Fruit fly (Drosophila melanogaster) whole organism, prepupa: ENCODE measurements around the gene Ssadh.

Experiments
- Blimp-1 ChIP-seq: fragments of 200-800 bp; sonication (Bioruptor generic); optimal IDR thresholded peaks from 3 replicates; lab custom pipeline; 2017; ENCODE audit warnings: missing biosample characterization, missing genetic modification characterization, mild to moderate bottlenecking, moderate library complexity, missing genetic modification reagents
- CG10669 ChIP-seq: fragments of 200-800 bp; sonication (Bioruptor generic); optimal IDR thresholded peaks from 3 replicates; lab custom pipeline; 2018; ENCODE audit warnings: missing biosample characterization, mild to moderate bottlenecking, missing genetic modification characterization, moderate library complexity
- CG11294 ChIP-seq: fragments of 200-800 bp; sonication (Bioruptor generic); IDR thresholded peaks from 2 replicates; pipeline ENCODE4 v1.3.6; 2022; ENCODE audit warnings: missing biosample characterization, missing genetic modification characterization
- CG11762 ChIP-seq: fragments of 200-800 bp; sonication (Bioruptor generic); optimal IDR thresholded peaks from 3 replicates; lab custom pipeline; 2016; ENCODE audit warnings: missing biosample characterization, missing genetic modification characterization; ENCODE audit not compliant: insufficient read depth
- CG11902 ChIP-seq: fragments of 200-800 bp; sonication (Bioruptor generic); optimal IDR thresholded peaks from 3 replicates; lab custom pipeline; 2016; ENCODE audit warnings: missing biosample characterization, missing genetic modification characterization
- CG15336 ChIP-seq: fragments of 200-800 bp; sonication (Bioruptor generic); IDR thresholded peaks from 2 replicates; pipeline ENCODE4 v1.3.6; 2022; ENCODE audit warnings: missing biosample characterization, missing genetic modification characterization
- CG1621 ChIP-seq: fragments of 200-800 bp; sonication (Bioruptor generic); optimal IDR thresholded peaks from 3 replicates; lab custom pipeline; 2018; ENCODE audit warnings: missing biosample characterization, mild to moderate bottlenecking, missing genetic modification characterization
- CG16779 ChIP-seq: fragments of 200-800 bp; sonication (Bioruptor generic); optimal IDR thresholded peaks from 3 replicates; lab custom pipeline; 2017; ENCODE audit warnings: missing biosample characterization, mild to moderate bottlenecking, missing genetic modification characterization
- CG31627 ChIP-seq: fragments of 200-800 bp; sonication (Bioruptor generic); optimal IDR thresholded peaks from 3 replicates; lab custom pipeline; 2016; ENCODE audit warnings: missing biosample characterization, missing genetic modification characterization
- CG32006 ChIP-seq: fragments of 200-800 bp; sonication (Bioruptor generic); optimal IDR thresholded peaks from 3 replicates; lab custom pipeline; 2017; ENCODE audit warnings: missing biosample characterization, mild to moderate bottlenecking, missing genetic modification characterization
- CG34406 ChIP-seq: fragments of 200-800 bp; sonication (Bioruptor generic); optimal IDR thresholded peaks from 3 replicates; lab custom pipeline; 2016; ENCODE audit warnings: missing biosample characterization, missing genetic modification characterization
- CG3919 ChIP-seq: fragments of 200-800 bp; sonication (Bioruptor generic); optimal IDR thresholded peaks from 3 replicates; lab custom pipeline; 2016; ENCODE audit warnings: missing biosample characterization, missing genetic modification characterization
- CG6276 ChIP-seq: fragments of 200-800 bp; sonication (Bioruptor generic); optimal IDR thresholded peaks from 2 replicates; lab custom pipeline; 2017; ENCODE audit warnings: missing biosample characterization, mild to moderate bottlenecking, missing genetic modification characterization
- CG6792 ChIP-seq: fragments of 200-800 bp; sonication (Bioruptor generic); optimal IDR thresholded peaks from 3 replicates; lab custom pipeline; 2016; ENCODE audit warnings: missing biosample characterization, missing genetic modification characterization
- CG6808 ChIP-seq: fragments of 200-800 bp; sonication (Bioruptor generic); optimal IDR thresholded peaks from 3 replicates; lab custom pipeline; 2017; ENCODE audit warnings: missing biosample characterization, missing genetic modification characterization, mild to moderate bottlenecking, moderate library complexity, missing genetic modification reagents
- CG6854 ChIP-seq: fragments of 200-800 bp; sonication (Bioruptor generic); optimal IDR thresholded peaks from 2 replicates; lab custom pipeline; 2017; ENCODE audit warnings: missing biosample characterization, mild to moderate bottlenecking, missing genetic modification characterization
- CG7368 ChIP-seq: fragments of 200-800 bp; sonication (Bioruptor generic); optimal IDR thresholded peaks from 3 replicates; lab custom pipeline; 2016; ENCODE audit warnings: missing biosample characterization, missing genetic modification characterization
- CG8319 ChIP-seq: fragments of 200-800 bp; sonication (Bioruptor generic); optimal IDR thresholded peaks from 3 replicates; lab custom pipeline; 2016; ENCODE audit warnings: missing biosample characterization, missing genetic modification characterization
- CG9139 ChIP-seq: fragments of 200-800 bp; sonication (Bioruptor generic); optimal IDR thresholded peaks from 3 replicates; lab custom pipeline; 2017; ENCODE audit warnings: missing biosample characterization, mild to moderate bottlenecking, missing genetic modification characterization
- Eip78C ChIP-seq: fragments of 200-800 bp; sonication (Bioruptor generic); peaks from one replicate; lab custom pipeline; 2016; ENCODE audit warnings: missing biosample characterization, missing genetic modification characterization
- Eip93F ChIP-seq: fragments of 200-800 bp; sonication (Bioruptor generic); optimal IDR thresholded peaks from 2 replicates; lab custom pipeline; 2016; ENCODE audit warnings: missing biosample characterization, mild to moderate bottlenecking, missing genetic modification characterization
- Ets21C ChIP-seq: fragments of 200-800 bp; sonication (Bioruptor generic); optimal IDR thresholded peaks from 3 replicates; lab custom pipeline; 2016; ENCODE audit warnings: missing biosample characterization, missing genetic modification characterization
- Ets96B ChIP-seq: fragments of 200-800 bp; optimal IDR thresholded peaks from 2 replicates; lab custom pipeline; 2019; ENCODE audit warnings: missing biosample characterization, mild to moderate bottlenecking, missing genetic modification characterization, moderate library complexity
- Hr38 ChIP-seq: sonication (Bioruptor generic); optimal IDR thresholded peaks from 2 replicates; lab custom pipeline; 2016; ENCODE audit warnings: missing biosample characterization, missing genetic modification characterization
- Hr39 ChIP-seq: fragments of 200-800 bp; sonication (Bioruptor generic); optimal IDR thresholded peaks from 2 replicates; lab custom pipeline; 2016; ENCODE audit warnings: missing biosample characterization, missing genetic modification characterization
- Lpt ChIP-seq: fragments of 200-800 bp; sonication (Bioruptor generic); optimal IDR thresholded peaks from 3 replicates; lab custom pipeline; 2016; ENCODE audit warnings: missing biosample characterization, missing genetic modification characterization
- Met ChIP-seq: fragments of 200-800 bp; sonication (Bioruptor generic); optimal IDR thresholded peaks from 3 replicates; lab custom pipeline; 2016; ENCODE audit warnings: missing biosample characterization, missing genetic modification characterization
- Smox ChIP-seq: fragments of 200-800 bp; sonication (Bioruptor generic); optimal IDR thresholded peaks from 3 replicates; lab custom pipeline; 2016; ENCODE audit warnings: missing biosample characterization, missing genetic modification characterization
- Sox102F ChIP-seq: fragments of 200-800 bp; sonication (Bioruptor generic); optimal IDR thresholded peaks from 2 replicates; lab custom pipeline; 2016; ENCODE audit warnings: missing biosample characterization, mild to moderate bottlenecking, missing genetic modification characterization
- Sox15 ChIP-seq: fragments of 200-800 bp; sonication (Bioruptor generic); optimal IDR thresholded peaks from 3 replicates; lab custom pipeline; 2016; ENCODE audit warnings: missing biosample characterization, missing genetic modification characterization
- acj6 ChIP-seq: fragments of 200-800 bp; sonication (Bioruptor generic); optimal IDR thresholded peaks from 3 replicates; lab custom pipeline; 2016; ENCODE audit warnings: missing biosample characterization, missing genetic modification characterization
- cyc ChIP-seq: fragments of 200-800 bp; sonication (Bioruptor generic); optimal IDR thresholded peaks from 3 replicates; lab custom pipeline; 2016; ENCODE audit warnings: missing biosample characterization, missing genetic modification characterization
- dac ChIP-seq: fragments of 200-800 bp; sonication (Bioruptor generic); optimal IDR thresholded peaks from 2 replicates; lab custom pipeline; 2017; ENCODE audit warnings: missing biosample characterization, mild to moderate bottlenecking, missing genetic modification characterization
- dsx ChIP-seq: fragments of 200-800 bp; optimal IDR thresholded peaks from 3 replicates; lab custom pipeline; 2019; ENCODE audit warnings: missing biosample characterization, mild to moderate bottlenecking, missing genetic modification characterization, moderate library complexity; ENCODE audit not compliant: poor library complexity, severe bottlenecking
- fd59A ChIP-seq: fragments of 200-800 bp; sonication (Bioruptor generic); optimal IDR thresholded peaks from 2 replicates; lab custom pipeline; 2017; ENCODE audit warnings: missing biosample characterization, mild to moderate bottlenecking, missing genetic modification characterization, missing genetic modification reagents
- fkh ChIP-seq: fragments of 200-800 bp; sonication (Bioruptor generic); optimal IDR thresholded peaks from 3 replicates; lab custom pipeline; 2017; ENCODE audit warnings: missing biosample characterization, mild to moderate bottlenecking, missing genetic modification characterization, moderate library complexity
- lz ChIP-seq: fragments of 200-800 bp; sonication (Bioruptor generic); optimal IDR thresholded peaks from 3 replicates; lab custom pipeline; 2016; ENCODE audit warnings: missing biosample characterization, missing genetic modification characterization
- salr ChIP-seq, 2 experiments: fragments of 200-800 bp; sonication (Bioruptor generic); optimal IDR thresholded peaks; 3 replicates each; lab custom pipeline; 2016 to 2018; ENCODE audit warnings: missing biosample characterization in 2 of 2, missing genetic modification characterization in 2 of 2, mild to moderate bottlenecking in 1 of 2
- spab ChIP-seq: fragments of 200-800 bp; sonication (Bioruptor generic); optimal IDR thresholded peaks from 2 replicates; lab custom pipeline; 2017; ENCODE audit warnings: missing biosample characterization, mild to moderate bottlenecking, missing genetic modification characterization, missing genetic modification reagents
- ss ChIP-seq, 2 experiments: fragments of 200-800 bp; sonication (Bioruptor generic); optimal IDR thresholded peaks; 2 replicates in 1 of 2; 3 replicates in 1 of 2; lab custom pipeline; 2017 to 2018; ENCODE audit warnings: mild to moderate bottlenecking in 2 of 2, missing biosample characterization in 2 of 2, missing genetic modification characterization in 2 of 2, moderate library complexity in 1 of 2
- topi ChIP-seq: fragments of 200-800 bp; sonication (Bioruptor generic); optimal IDR thresholded peaks from 3 replicates; lab custom pipeline; 2016; ENCODE audit warnings: missing biosample characterization, missing genetic modification characterization
- vri ChIP-seq: fragments of 200-800 bp; sonication (Bioruptor generic); optimal IDR thresholded peaks from 3 replicates; lab custom pipeline; 2016; ENCODE audit warnings: missing biosample characterization, mild to moderate bottlenecking, missing genetic modification characterization

Ssadh gene

DNA sequence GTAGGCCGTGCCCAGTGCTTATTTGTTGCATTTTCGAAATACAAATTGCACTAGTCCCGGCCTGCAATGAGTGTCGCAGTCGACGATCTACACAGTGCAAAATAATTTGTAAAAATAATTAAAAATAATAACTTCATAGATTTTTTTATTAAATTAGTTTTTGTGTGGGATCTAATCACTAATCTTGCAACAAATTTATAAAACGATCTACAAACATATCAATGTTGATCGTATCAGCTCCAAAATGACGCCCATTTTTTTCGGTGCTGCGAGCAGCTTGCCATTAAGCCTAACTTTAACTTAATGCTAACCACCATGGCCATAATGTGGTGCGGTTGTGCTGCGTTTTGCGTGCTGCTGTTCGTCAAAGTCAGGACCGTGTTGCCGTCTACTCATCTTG lies 24.7 kb upstream of the Ssadh start (continued):
- TF ChIP-seq acj6 (peak; percentile 44), Blimp-1 (GFP tag; lab: Kevin White, UChicago) (no peak), fkh (no peak), CG6276 (GFP tag; lab: Kevin White, UChicago) (peak; percentile 63), CG7368 (GFP tag; lab: Kevin White, UChicago) (peak; percentile 34), Hr39 (peak; percentile 16), CG32006 (GFP tag; lab: Kevin White, UChicago) (peak; percentile 65), CG8319 (no peak), Hr38 (GFP tag; lab: Kevin White, UChicago) (no peak), spab (peak; percentile 43), topi (GFP tag; lab: Kevin White, UChicago) (peak; percentile 56), CG6792 (GFP tag; lab: Kevin White, UChicago) (peak; percentile 30), Sox102F (peak; percentile 13), Lpt (GFP tag; lab: Kevin White, UChicago) (peak; percentile 35), CG11902 (GFP tag; lab: Kevin White, UChicago) (no peak), CG16779 (no peak)
- TF ChIP-seq, all 60 proteins: peak for 41

DNA sequence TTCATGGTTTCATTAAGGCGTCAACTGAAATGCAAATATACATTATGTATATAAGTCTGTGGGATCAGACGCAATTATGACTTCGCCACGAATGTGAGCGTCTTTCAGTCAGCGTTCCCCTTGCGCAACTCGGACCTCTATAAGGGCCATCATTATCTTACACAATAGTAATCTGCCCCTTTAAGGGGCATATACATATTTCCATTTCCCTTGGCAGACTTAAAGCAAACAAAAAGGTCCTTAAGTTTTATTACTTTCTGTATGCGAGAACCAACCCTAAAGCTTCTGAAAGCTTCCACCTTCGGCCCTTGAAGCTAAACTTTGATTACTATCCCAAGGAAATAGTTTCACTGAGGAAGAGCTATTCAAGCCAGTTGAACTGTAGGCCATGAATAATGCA lies 23.7 kb upstream of the Ssadh start:
- TF ChIP-seq CG11294 (no peak), spab (no peak), salr (GFP tag; optimal IDR thresholded peaks at IDR 0.05; lab: Kevin White, UChicago) (no peak), Eip93F (GFP tag; lab: Kevin White, UChicago) (no peak), Sox15 (GFP tag; lab: Kevin White, UChicago) (no peak), CG9139 (GFP tag; lab: Kevin White, UChicago) (no peak), Smox (no peak), Ets96B (no peak), Lpt (GFP tag; lab: Kevin White, UChicago) (no peak), lz (no peak), ss (GFP tag; optimal IDR thresholded peaks at IDR 0.05; lab: Kevin White, UChicago) (no peak), CG6808 (GFP tag; lab: Kevin White, UChicago) (no peak), dac (GFP tag; lab: Kevin White, UChicago) (no peak), CG8319 (no peak), cyc (GFP tag; lab: Kevin White, UChicago) (no peak), Sox102F (no peak), Hr39 (no peak), Blimp-1 (GFP tag; lab: Kevin White, UChicago) (no peak)
- TF ChIP-seq, all 60 proteins: peak for 0

DNA sequence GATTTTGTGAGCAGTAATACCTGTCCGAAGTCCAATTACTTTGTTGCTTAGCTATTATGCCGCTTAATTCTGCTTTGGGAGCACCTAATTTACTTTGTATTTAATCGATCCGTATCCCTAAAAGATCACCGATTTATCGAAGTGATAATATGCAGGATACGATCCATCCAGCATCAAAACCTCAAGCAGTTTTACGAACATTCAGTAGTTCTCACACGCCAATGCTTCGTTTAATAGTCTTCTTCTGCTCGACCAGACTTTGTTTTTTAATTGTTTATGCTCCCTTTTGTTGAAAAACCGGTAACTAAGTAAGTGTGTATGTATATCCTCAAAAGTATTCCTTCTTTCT lies 21.5 kb upstream of the Ssadh start:
- TF ChIP-seq dsx (GFP tag; lab: Kevin White, UChicago) (peak; percentile 63), Met (no peak), acj6 (peak; percentile 28), CG1621 (tag; lab: Kevin White, UChicago) (peak; percentile 38), Ets21C (no peak), vri (GFP tag; lab: Kevin White, UChicago) (no peak), CG10669 (GFP tag; lab: Kevin White, UChicago) (peak; percentile 24)

DNA sequence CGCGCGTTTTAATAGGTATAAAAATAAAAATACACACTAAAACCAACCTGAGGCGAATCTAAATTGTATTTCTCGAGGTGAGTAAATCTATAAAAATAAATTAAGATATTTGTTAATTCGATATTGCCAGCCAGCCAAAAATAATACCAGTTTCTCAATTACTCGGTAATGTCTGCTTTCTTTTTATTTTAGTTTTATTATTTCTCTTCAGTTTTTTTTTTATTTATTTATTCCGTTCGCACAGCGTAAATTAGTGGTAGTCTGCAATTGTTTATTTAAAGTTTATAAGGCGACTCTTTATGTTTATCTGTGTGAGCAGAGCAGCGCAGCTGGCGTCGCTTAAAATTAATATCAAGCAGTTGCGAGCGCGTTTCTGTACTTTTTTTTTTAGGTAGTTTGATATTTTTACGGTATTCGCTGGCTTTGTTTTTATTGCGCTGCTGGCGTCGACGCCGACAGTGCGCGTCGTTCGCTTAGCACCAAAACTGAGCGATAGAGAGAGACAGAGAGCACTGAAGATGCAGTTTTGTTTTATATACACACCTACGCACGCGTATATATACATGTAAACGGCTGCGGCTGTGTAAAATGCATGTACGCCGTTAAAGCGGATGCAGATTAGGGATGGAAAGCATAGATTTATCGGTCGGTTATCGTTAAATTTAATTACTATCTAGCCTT lies 21.0 kb upstream of the Ssadh start:
- TF ChIP-seq Eip78C (GFP tag; lab: Kevin White, UChicago) = peak; percentile 71
- TF ChIP-seq CG6854 (GFP tag; lab: Kevin White, UChicago) = peak; percentile 15
- no peak for TF ChIP-seq Eip93F (GFP tag; lab: Kevin White, UChicago)
- TF ChIP-seq CG6808 (GFP tag; lab: Kevin White, UChicago) = peak; percentile 44
- TF ChIP-seq Met = peak; percentile 43
- TF ChIP-seq dsx (GFP tag; lab: Kevin White, UChicago) = peak; percentile 81
- TF ChIP-seq salr (GFP tag; optimal IDR thresholded peaks at IDR 0.05; lab: Kevin White, UChicago) = peak in 1 of 2 experiments; percentile 51
- TF ChIP-seq CG34406 (GFP tag; lab: Kevin White, UChicago) = no peak
- TF ChIP-seq CG6792 (GFP tag; lab: Kevin White, UChicago) = peak; percentile 5
- TF ChIP-seq CG31627 (GFP tag; lab: Kevin White, UChicago) = no peak
- peak; percentile 49 for TF ChIP-seq topi (GFP tag; lab: Kevin White, UChicago)
- peak; percentile 21 for TF ChIP-seq fd59A (GFP tag; lab: Kevin White, UChicago)
- peak; percentile 28 for TF ChIP-seq Sox102F
- peak; percentile 68 for TF ChIP-seq CG15336 (GFP tag; lab: Robert Waterston, UW)
- peak; percentile 39 for TF ChIP-seq CG3919 (GFP tag; lab: Kevin White, UChicago)
- TF ChIP-seq Hr38 (GFP tag; lab: Kevin White, UChicago) = no peak
- peak; percentile 83 for TF ChIP-seq CG1621 (tag; lab: Kevin White, UChicago)
- TF ChIP-seq vri (GFP tag; lab: Kevin White, UChicago) = no peak
- TF ChIP-seq Smox = no peak
- TF ChIP-seq Ets21C = no peak
- TF ChIP-seq CG10669 (GFP tag; lab: Kevin White, UChicago) = peak; percentile 41
- TF ChIP-seq Sox15 (GFP tag; lab: Kevin White, UChicago) = no peak
- TF ChIP-seq ss (GFP tag; optimal IDR thresholded peaks at IDR 0.05; lab: Kevin White, UChicago) = peak; percentile 65 to 84
- peak; percentile 62 for TF ChIP-seq dac (GFP tag; lab: Kevin White, UChicago)
- no peak for TF ChIP-seq Blimp-1 (GFP tag; lab: Kevin White, UChicago)
- peak; percentile 80 for TF ChIP-seq CG6276 (GFP tag; lab: Kevin White, UChicago)
- no peak for TF ChIP-seq CG11762 (GFP tag; lab: Kevin White, UChicago)
